Fruit fly (Drosophila melanogaster) whole organism, embryonic: ENCODE results near the gene Rab26.

Experiments used
- Ada2b ChIP-seq: fragments of 200-800 bp; sonication (Bioruptor generic); IDR thresholded peaks from 2 replicates; pipeline ENCODE4 v1.3.6; 2022; ENCODE audit warnings: missing biosample characterization, missing genetic modification characterization
- Adf1 ChIP-seq: fragments of 200-800 bp; sonication (Bioruptor generic); IDR thresholded peaks from 2 replicates; pipeline ENCODE4 v1.3.6; 2022; ENCODE audit warnings: missing biosample characterization, missing genetic modification characterization
- Antp ChIP-seq: fragments of 200-800 bp; sonication (Bioruptor generic); optimal IDR thresholded peaks from 3 replicates; lab custom pipeline; 2016; ENCODE audit warnings: missing biosample characterization, missing genetic modification characterization
- Bdp1 ChIP-seq: fragments of 200-800 bp; sonication (Bioruptor generic); optimal IDR thresholded peaks from 3 replicates; lab custom pipeline; 2016; ENCODE audit warnings: missing biosample characterization, missing genetic modification characterization
- Bteb2 ChIP-seq: fragments of 200-800 bp; sonication (Bioruptor generic); optimal IDR thresholded peaks from 2 replicates; lab custom pipeline; 2016; ENCODE audit warnings: missing biosample characterization, missing genetic modification characterization
- CG10366 ChIP-seq: fragments of 200-800 bp; sonication (Bioruptor generic); IDR thresholded peaks from 2 replicates; pipeline ENCODE4 v1.3.6; 2022; ENCODE audit warnings: missing biosample characterization, missing genetic modification characterization
- CG11398 ChIP-seq: fragments of 200-800 bp; sonication (Bioruptor generic); optimal IDR thresholded peaks from 2 replicates; lab custom pipeline; 2016; ENCODE audit warnings: missing biosample characterization, missing genetic modification characterization
- CG14014 ChIP-seq: fragments of 200-800 bp; sonication (Bioruptor generic); IDR thresholded peaks from 2 replicates; pipeline ENCODE4 v1.3.6; 2022; ENCODE audit warnings: missing biosample characterization, missing genetic modification characterization
- CG1529 ChIP-seq: fragments of 200-800 bp; sonication (Bioruptor generic); optimal IDR thresholded peaks from 3 replicates; lab custom pipeline; 2018; ENCODE audit warnings: missing biosample characterization, missing genetic modification characterization
- CG16815 ChIP-seq: fragments of 200-800 bp; sonication (Bioruptor generic); optimal IDR thresholded peaks from 3 replicates; lab custom pipeline; 2017; ENCODE audit warnings: missing biosample characterization, mild to moderate bottlenecking, missing genetic modification characterization
- CG17829 ChIP-seq: fragments of 200-800 bp; optimal IDR thresholded peaks from 2 replicates; lab custom pipeline; 2019; ENCODE audit warnings: missing biosample characterization, mild to moderate bottlenecking, missing genetic modification characterization, moderate library complexity
- CG18764 ChIP-seq: fragments of 200-800 bp; sonication (Bioruptor generic); optimal IDR thresholded peaks from 3 replicates; lab custom pipeline; 2016; ENCODE audit warnings: missing biosample characterization, missing genetic modification characterization
- CG30403 ChIP-seq: fragments of 200-800 bp; sonication (Bioruptor generic); optimal IDR thresholded peaks from 3 replicates; lab custom pipeline; 2016; ENCODE audit warnings: missing biosample characterization, missing genetic modification characterization
- CG31224 ChIP-seq: fragments of 200-800 bp; sonication (Bioruptor generic); IDR thresholded peaks from 2 replicates; pipeline ENCODE4 v1.3.6; 2022; ENCODE audit warnings: missing biosample characterization, missing genetic modification characterization
- CG5953 ChIP-seq: fragments of 200-800 bp; sonication (Bioruptor generic); IDR thresholded peaks from 2 replicates; pipeline ENCODE4 v1.3.6; 2022; ENCODE audit warnings: missing biosample characterization, missing genetic modification characterization
- CG6175 ChIP-seq: fragments of 200-800 bp; sonication (Bioruptor generic); IDR thresholded peaks from 3 replicates; pipeline ENCODE4 v1.3.6; 2022; ENCODE audit warnings: missing biosample characterization, missing genetic modification characterization
- CG6683 ChIP-seq: fragments of 200-800 bp; sonication (Bioruptor generic); optimal IDR thresholded peaks from 2 replicates; lab custom pipeline; 2017; ENCODE audit warnings: missing biosample characterization, mild to moderate bottlenecking, missing genetic modification characterization, missing genetic modification reagents
- CG7839 ChIP-seq: fragments of 200-800 bp; sonication (Bioruptor generic); optimal IDR thresholded peaks from 3 replicates; lab custom pipeline; 2018; ENCODE audit warnings: missing biosample characterization, mild to moderate bottlenecking, missing genetic modification characterization, moderate library complexity
- CG7963 ChIP-seq: fragments of 200-800 bp; sonication (Bioruptor generic); IDR thresholded peaks from 3 replicates; pipeline ENCODE4 v1.3.6; 2022; ENCODE audit warnings: missing biosample characterization, missing genetic modification characterization; ENCODE audit not compliant: partially characterized antibody
- CG8089 ChIP-seq: fragments of 200-800 bp; sonication (Bioruptor generic); optimal IDR thresholded peaks from 3 replicates; lab custom pipeline; 2016; ENCODE audit warnings: missing biosample characterization, missing genetic modification characterization
- CoRest ChIP-seq: fragments of 200-800 bp; sonication (Bioruptor generic); optimal IDR thresholded peaks from 3 replicates; lab custom pipeline; 2018; ENCODE audit warnings: missing biosample characterization, mild to moderate bottlenecking, missing genetic modification characterization, moderate library complexity
- Eip74EF ChIP-seq, 2 experiments: fragments of 200-800 bp in 1 of 2; fragments of >200 bp in 1 of 2; sonication (Bioruptor generic) in 1 of 2; optimal IDR thresholded peaks; 2 replicates each; lab custom pipeline; 2017 to 2019; ENCODE audit warnings: missing biosample characterization in 2 of 2, missing genetic modification characterization in 2 of 2, mild to moderate bottlenecking in 1 of 2, moderate library complexity in 1 of 2
- H2.0 ChIP-seq: fragments of 200-800 bp; sonication (Bioruptor generic); IDR thresholded peaks from 2 replicates; pipeline ENCODE4 v1.3.6; 2022; ENCODE audit warnings: missing biosample characterization, missing genetic modification characterization
- HLH3B ChIP-seq: fragments of 200-800 bp; sonication (Bioruptor generic); IDR thresholded peaks from 2 replicates; pipeline ENCODE4 v1.3.6; 2022; ENCODE audit warnings: missing biosample characterization, missing genetic modification characterization
- HLH54F ChIP-seq: fragments of 200-800 bp; sonication (Bioruptor generic); optimal IDR thresholded peaks from 3 replicates; lab custom pipeline; 2016; ENCODE audit warnings: missing biosample characterization, missing genetic modification characterization
- HLHmδ ChIP-seq: fragments of 200-800 bp; sonication (Bioruptor generic); optimal IDR thresholded peaks from 2 replicates; lab custom pipeline; 2018; ENCODE audit warnings: missing biosample characterization, mild to moderate bottlenecking, missing genetic modification characterization, moderate library complexity
- Hmx ChIP-seq: fragments of 200-800 bp; sonication (Bioruptor generic); optimal IDR thresholded peaks from 2 replicates; lab custom pipeline; 2016; ENCODE audit warnings: missing biosample characterization, missing genetic modification characterization
- Meics ChIP-seq: fragments of 200-800 bp; sonication (Bioruptor generic); optimal IDR thresholded peaks from 2 replicates; lab custom pipeline; 2017; ENCODE audit warnings: missing biosample characterization, mild to moderate bottlenecking, missing genetic modification characterization
- Ravus ChIP-seq: fragments of 200-800 bp; sonication (Bioruptor generic); IDR thresholded peaks from 2 replicates; pipeline ENCODE4 v1.3.6; 2022; ENCODE audit warnings: missing biosample characterization, missing genetic modification characterization
- Rfx ChIP-seq: fragments of 200-800 bp; sonication (Bioruptor generic); IDR thresholded peaks from 2 replicates; pipeline ENCODE4 v1.3.6; 2022; ENCODE audit warnings: missing biosample characterization, missing genetic modification characterization
- Side ChIP-seq: fragments of 200-800 bp; sonication (Bioruptor generic); optimal IDR thresholded peaks from 2 replicates; lab custom pipeline; 2016; ENCODE audit warnings: missing biosample characterization, missing genetic modification characterization
- Sox100B ChIP-seq: fragments of 200-800 bp; sonication (Bioruptor generic); optimal IDR thresholded peaks from 3 replicates; lab custom pipeline; 2018; ENCODE audit warnings: missing biosample characterization, mild to moderate bottlenecking, missing genetic modification characterization
- Ssrp ChIP-seq: fragments of 200-800 bp; sonication (Bioruptor generic); optimal IDR thresholded peaks from 2 replicates; lab custom pipeline; 2018; ENCODE audit warnings: missing biosample characterization, mild to moderate bottlenecking, missing genetic modification characterization, moderate library complexity
- Tbp ChIP-seq: fragments of >200 bp; optimal IDR thresholded peaks from 2 replicates; lab custom pipeline; 2018; ENCODE audit warnings: missing biosample characterization, missing genetic modification characterization
- crol ChIP-seq: fragments of 200-800 bp; sonication (Bioruptor generic); IDR thresholded peaks from 2 replicates; pipeline ENCODE4 v1.3.6; 2022; ENCODE audit warnings: missing biosample characterization, missing genetic modification characterization
- dmrt11E ChIP-seq: fragments of 200-800 bp; sonication (Bioruptor generic); optimal IDR thresholded peaks from 3 replicates; lab custom pipeline; 2018; ENCODE audit warnings: missing biosample characterization, mild to moderate bottlenecking, missing genetic modification characterization, moderate library complexity
- eyg ChIP-seq: fragments of 200-800 bp; sonication (Bioruptor generic); optimal IDR thresholded peaks from 3 replicates; lab custom pipeline; 2016; ENCODE audit warnings: missing biosample characterization, missing genetic modification characterization
- fd3F ChIP-seq: fragments of 200-800 bp; sonication (Bioruptor generic); optimal IDR thresholded peaks from 2 replicates; lab custom pipeline; 2018; ENCODE audit warnings: missing biosample characterization, mild to moderate bottlenecking, missing genetic modification characterization, moderate library complexity
- jumu ChIP-seq: fragments of 200-800 bp; sonication (Bioruptor generic); optimal IDR thresholded peaks from 3 replicates; lab custom pipeline; 2016; ENCODE audit warnings: missing biosample characterization, missing genetic modification characterization
- mld ChIP-seq: fragments of 200-800 bp; sonication (Bioruptor generic); IDR thresholded peaks from 3 replicates; pipeline ENCODE4 v1.3.6; 2022; ENCODE audit warnings: missing biosample characterization, missing genetic modification characterization; ENCODE audit not compliant: partially characterized antibody
- onecut ChIP-seq: fragments of 200-800 bp; sonication (Bioruptor generic); IDR thresholded peaks from 2 replicates; pipeline ENCODE4 v1.3.6; 2022; ENCODE audit warnings: missing biosample characterization, missing genetic modification characterization
- org-1 ChIP-seq: fragments of 200-800 bp; sonication (Bioruptor generic); optimal IDR thresholded peaks from 2 replicates; lab custom pipeline; 2017; ENCODE audit warnings: missing biosample characterization, missing genetic modification characterization
- sisA ChIP-seq: fragments of 200-800 bp; sonication (Bioruptor generic); IDR thresholded peaks from 2 replicates; pipeline ENCODE4 v1.3.6; 2022; ENCODE audit warnings: missing biosample characterization, missing genetic modification characterization
- slbo ChIP-seq: fragments of 200-800 bp; sonication (Bioruptor generic); IDR thresholded peaks from 2 replicates; pipeline ENCODE4 v1.3.6; 2022; ENCODE audit warnings: missing biosample characterization, missing genetic modification characterization
- sug ChIP-seq: fragments of 200-800 bp; optimal IDR thresholded peaks from 2 replicates; lab custom pipeline; 2019; ENCODE audit warnings: missing biosample characterization, mild to moderate bottlenecking, missing genetic modification characterization, moderate library complexity
- tin ChIP-seq: fragments of 200-800 bp; sonication (Bioruptor generic); optimal IDR thresholded peaks from 3 replicates; lab custom pipeline; 2016; ENCODE audit warnings: missing biosample characterization, missing genetic modification characterization
- toy ChIP-seq: fragments of 200-800 bp; sonication (Bioruptor generic); IDR thresholded peaks from 2 replicates; pipeline ENCODE4 v1.3.6; 2022; ENCODE audit warnings: missing biosample characterization, missing genetic modification characterization
- wor ChIP-seq: fragments of 200-800 bp; sonication (Bioruptor generic); IDR thresholded peaks from 2 replicates; pipeline ENCODE4 v1.3.6; 2022; ENCODE audit warnings: missing biosample characterization, missing genetic modification characterization
- zf30C ChIP-seq: fragments of 200-800 bp; sonication (Bioruptor generic); optimal IDR thresholded peaks from 3 replicates; lab custom pipeline; 2018; ENCODE audit warnings: missing biosample characterization, mild to moderate bottlenecking, missing genetic modification characterization

Rab26 gene

DNA sequence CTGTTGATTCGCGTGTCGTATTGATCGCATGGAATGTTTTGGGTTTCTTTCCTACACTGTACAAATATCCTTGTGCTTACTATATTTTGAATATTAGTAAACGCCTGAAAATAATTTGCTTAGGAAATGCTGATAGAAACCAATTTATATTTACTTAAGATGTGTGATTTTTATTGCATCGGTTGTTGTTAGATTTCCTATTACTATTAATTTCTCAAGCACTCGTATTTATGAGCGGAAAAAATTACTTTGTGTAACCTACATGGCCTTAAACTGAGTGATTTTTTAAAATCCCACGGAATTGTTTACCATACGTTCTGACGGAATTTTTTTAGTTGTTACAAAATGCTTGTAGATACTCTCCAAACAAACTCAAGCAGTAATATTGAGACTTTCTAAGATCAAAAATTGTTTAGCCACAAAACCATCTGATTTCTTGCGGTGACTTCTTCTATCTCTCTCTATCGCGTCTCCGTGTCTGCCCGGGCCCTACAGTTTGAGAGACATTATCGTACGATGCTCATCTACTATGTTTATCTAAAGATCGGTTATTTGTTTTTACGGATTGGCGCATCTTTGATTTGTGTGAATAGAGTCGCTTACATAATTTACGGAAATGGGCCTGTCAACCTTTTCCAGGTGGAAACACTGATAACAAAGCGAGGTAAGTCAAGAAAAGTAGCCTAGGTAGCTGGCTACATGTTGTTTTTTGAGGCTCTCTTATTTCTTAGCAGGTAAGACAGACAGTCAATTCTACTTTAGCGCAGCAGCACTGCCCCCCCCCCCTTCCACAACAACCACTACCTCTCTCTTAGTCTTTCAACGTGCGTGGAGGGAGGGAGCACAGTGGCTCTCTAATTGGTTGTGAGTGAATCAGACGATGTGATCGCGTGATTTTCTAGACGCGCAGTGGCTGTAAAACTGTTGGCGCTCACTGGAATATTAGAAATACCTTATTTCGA lies 42.0 kb upstream of the Rab26 start (continued):
- TF ChIP-seq CG18764 (GFP tag; lab: Kevin White, UChicago) (no peak), Meics (GFP tag; lab: Kevin White, UChicago) (peak; percentile 62), dmrt11E (tag; lab: Kevin White, UChicago) (peak; percentile 74), Ssrp (tag; lab: Kevin White, UChicago) (peak; percentile 68), eyg (GFP tag; lab: Kevin White, UChicago) (no peak), Side (GFP tag; lab: Kevin White, UChicago) (peak; percentile 51), tin (GFP tag; lab: Kevin White, UChicago) (peak; percentile 32), CG30403 (GFP tag; lab: Kevin White, UChicago) (peak; percentile 76), CG7839 (tag; lab: Kevin White, UChicago) (peak; percentile 81), jumu (GFP tag; lab: Kevin White, UChicago) (peak; percentile 42), CG11398 (peak; percentile 35), CG31224 (GFP tag; lab: Robert Waterston, UW) (peak; percentile 30; the same call in 1 of the 2 replicates), Adf1 (no peak), crol (GFP tag; lab: Robert Waterston, UW) (peak; percentile 96), Ada2b (GFP tag; lab: Robert Waterston, UW) (no peak), Sox100B (GFP tag; lab: Kevin White, UChicago) (peak; percentile 77), mld (GFP tag; lab: Robert Waterston, UW) (no peak), CG1529 (peak; percentile 52), Hmx (GFP tag; lab: Kevin White, UChicago) (peak; percentile 69), CG17829 (peak; percentile 77), Antp (GFP tag; lab: Kevin White, UChicago) (peak; percentile 52), Ravus (GFP tag; lab: Robert Waterston, UW) (no peak), fd3F (peak; percentile 29), Bteb2 (peak; percentile 61), onecut (GFP tag; lab: Robert Waterston, UW) (0 out of 2 replicates have a peak, but pooled peaks have one; percentile 5), sug (tag; lab: Kevin White, UChicago) (no peak), CG6683 (GFP tag; lab: Kevin White, UChicago) (no peak), Rfx (peak; percentile 33), CG5953 (GFP tag; lab: Robert Waterston, UW) (no peak), wor (no peak), CG6175 (GFP tag; lab: Robert Waterston, UW) (no peak), Eip74EF (GFP tag; optimal IDR thresholded peaks at IDR 0.05; lab: Kevin White, UChicago) (peak in 1 of 2 experiments; percentile 11), CoRest (tag; lab: Kevin White, UChicago) (peak; percentile 76), HLHmδ (GFP tag; lab: Kevin White, UChicago) (no peak), CG10366 (no peak; the same call in 1 of the 2 replicates), slbo (GFP tag; lab: Robert Waterston, UW) (peak; percentile 38), CG14014 (GFP tag; lab: Robert Waterston, UW) (peak; percentile 19; the same call in 1 of the 2 replicates), H2.0 (GFP tag; lab: Robert Waterston, UW) (no peak), org-1 (peak; percentile 41), HLH54F (GFP tag; lab: Kevin White, UChicago) (peak; percentile 51), Bdp1 (GFP tag; lab: Kevin White, UChicago) (peak; percentile 5), HLH3B (peak; percentile 5; the same call in 1 of the 2 replicates), toy (no peak), CG7963 (GFP tag; lab: Robert Waterston, UW) (no peak), sisA (GFP tag; lab: Robert Waterston, UW) (peak; percentile 54), CG8089 (peak; percentile 18), Tbp (GFP tag; lab: Kevin White, UChicago) (no peak), zf30C (GFP tag; lab: Kevin White, UChicago) (peak; percentile 85), CG16815 (GFP tag; lab: Kevin White, UChicago) (peak; percentile 66)
